Worm (Caenorhabditis elegans) whole organism, late embryonic: ENCODE results near the gene npp-22.

Experiments
- C38D4.7 ChIP-seq: fragments of 200-800 bp; sonication (Bioruptor generic); optimal IDR thresholded peaks from 2 replicates; lab custom pipeline; 2018; ENCODE audit warnings: mild to moderate bottlenecking, missing genetic modification characterization, moderate library complexity, missing compliant biosample characterization
- ets-4 ChIP-seq: sonication (generic microtip); optimal IDR thresholded peaks from 2 replicates; lab custom pipeline; 2016; ENCODE audit warnings: missing genetic modification characterization, missing compliant biosample characterization
- pha-4 ChIP-seq: fragments of 150-350 bp; optimal IDR thresholded peaks from 2 replicates; lab custom pipeline; 2018; ENCODE audit warnings: missing biosample characterization, missing genetic modification reagents, missing genetic modification characterization
- unc-42 ChIP-seq: sonication (generic microtip); optimal IDR thresholded peaks from 2 replicates; lab custom pipeline; 2016; ENCODE audit warnings: missing genotype, missing genetic modification characterization, missing compliant biosample characterization

ce11 chrV:11682858-11683257, 50.4 kb downstream of the npp-22 start:
- TF ChIP-seq pha-4 (tag; lab: Kevin White, UChicago) (no peak), unc-42 (tag; lab: Kevin White, UChicago) (no peak), C38D4.7 (no peak), ets-4 (tag; lab: Kevin White, UChicago) (no peak)
